Worm (Caenorhabditis elegans) whole organism, late embryonic: ENCODE data around the gene F56C3.10.

Experiments used
- ets-4 ChIP-seq: sonication (generic microtip); optimal IDR thresholded peaks from 2 replicates; lab custom pipeline; 2016; ENCODE audit warnings: missing genetic modification characterization, missing compliant biosample characterization
- pha-4 ChIP-seq: fragments of 150-350 bp; optimal IDR thresholded peaks from 2 replicates; lab custom pipeline; 2018; ENCODE audit warnings: missing biosample characterization, missing genetic modification reagents, missing genetic modification characterization
- tbx-2 ChIP-seq: sonication (generic microtip); optimal IDR thresholded peaks from 2 replicates; lab custom pipeline; 2016; ENCODE audit warnings: missing genetic modification characterization, missing compliant biosample characterization

- no peak for TF ChIP-seq ets-4 (tag; lab: Kevin White, UChicago)
- TF ChIP-seq pha-4, result no peak
- no peak for TF ChIP-seq tbx-2 (tag; lab: Kevin White, UChicago)
These were observed 12.4 kb upstream of the F56C3.10 start, which contains the start of gene F56C3.9 for ce11 chrX:1393891-1394290.
